Fruit fly (Drosophila melanogaster) whole organism, pupa: ENCODE measurements around the gene arg.

Source experiments
- CG15710 ChIP-seq: fragments of 200-800 bp; sonication (Bioruptor generic); optimal IDR thresholded peaks from 2 replicates; lab custom pipeline; 2018; ENCODE audit warnings: missing biosample characterization, mild to moderate bottlenecking, missing genetic modification characterization, moderate library complexity
- CG17806 ChIP-seq: fragments of 200-800 bp; sonication (Bioruptor generic); optimal IDR thresholded peaks from 2 replicates; lab custom pipeline; 2018; ENCODE audit warnings: missing biosample characterization, mild to moderate bottlenecking, missing genetic modification characterization, moderate library complexity
- CG34367 ChIP-seq: fragments of 200-800 bp; sonication (Bioruptor generic); optimal IDR thresholded peaks from 2 replicates; lab custom pipeline; 2018; ENCODE audit warnings: missing biosample characterization, mild to moderate bottlenecking, missing genetic modification characterization
- CG8159 ChIP-seq: fragments of 200-800 bp; sonication (Bioruptor generic); optimal IDR thresholded peaks from 3 replicates; lab custom pipeline; 2018; ENCODE audit warnings: missing biosample characterization, mild to moderate bottlenecking, missing genetic modification characterization, moderate library complexity

- TF ChIP-seq CG17806 (tag; lab: Kevin White, UChicago) (no peak), CG34367 (tag; lab: Kevin White, UChicago) (no peak), CG15710 (tag; lab: Kevin White, UChicago) (no peak), CG8159 (tag; lab: Kevin White, UChicago) (no peak)
These were observed 1.3 kb downstream of the arg start for dm6 chrX:510528-510927.
